Worm (Caenorhabditis elegans) whole organism, midembryonic: ENCODE results near the gene sdpn-1.

Experiments
- T22C8.4 ChIP-seq: fragments of 200-800 bp; sonication (Bioruptor generic); IDR thresholded peaks from 2 replicates; pipeline ENCODE4 v1.3.6; 2022; ENCODE audit warnings: missing genetic modification characterization, missing compliant biosample characterization
- flt-1 ChIP-seq: fragments of 200-800 bp; sonication (Bioruptor generic); IDR thresholded peaks from 2 replicates; pipeline ENCODE4 v1.3.6; 2022; ENCODE audit warnings: missing genetic modification characterization, missing compliant biosample characterization
- ref-1 ChIP-seq: fragments of 200-800 bp; sonication (Bioruptor generic); conservative IDR thresholded peaks from 2 replicates; pipeline ENCODE4 v1.3.6; 2022; ENCODE audit warnings: missing genetic modification reagents, missing genetic modification characterization, missing compliant biosample characterization
- tab-1 ChIP-seq: fragments of 200-800 bp; sonication (Bioruptor generic); IDR thresholded peaks from 2 replicates; pipeline ENCODE4 v1.3.6; 2022; ENCODE audit warnings: missing genetic modification characterization, missing compliant biosample characterization
- ztf-23 ChIP-seq: fragments of 200-800 bp; sonication (Bioruptor generic); IDR thresholded peaks from 2 replicates; pipeline ENCODE4 v1.3.6; 2022; ENCODE audit warnings: missing genetic modification reagents, missing genetic modification characterization, missing compliant biosample characterization
- ztf-29 ChIP-seq: fragments of 200-800 bp; sonication (Bioruptor generic); IDR thresholded peaks from 2 replicates; pipeline ENCODE4 v1.3.6; 2022; ENCODE audit warnings: missing genetic modification reagents, missing genetic modification characterization, missing compliant biosample characterization

DNA sequence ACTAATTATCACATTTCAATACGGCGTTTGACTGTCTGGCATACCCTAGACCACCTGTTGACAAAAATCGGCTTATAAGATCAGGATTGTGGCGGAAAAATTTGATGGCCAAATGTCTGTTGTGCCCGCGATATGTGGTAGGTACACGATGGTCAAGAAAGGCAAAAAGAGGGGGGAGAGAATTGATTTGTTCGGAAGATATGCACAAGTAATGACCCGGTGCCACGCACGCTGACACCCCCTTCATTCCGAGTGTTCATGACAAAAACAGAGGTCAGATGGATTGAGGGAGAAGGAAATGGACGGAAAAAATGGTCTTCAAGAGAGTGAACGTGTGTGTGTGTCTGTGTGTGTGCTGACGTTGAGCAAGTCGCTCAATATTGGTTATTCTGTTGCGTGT lies 32.6 kb downstream of the sdpn-1 start:
- no peak for TF ChIP-seq ztf-29 (GFP tag; lab: Robert Waterston, UW)
- no peak for TF ChIP-seq T22C8.4 (GFP tag; lab: Robert Waterston, UW)
- TF ChIP-seq tab-1 = no peak
- TF ChIP-seq flt-1 (GFP tag; lab: Robert Waterston, UW) = no peak
- no peak for TF ChIP-seq ref-1
- no peak for TF ChIP-seq ztf-23
